Worm (Caenorhabditis elegans) whole organism, L1 larva: ENCODE measurements around the gene F21D12.2.

Source experiments
- ama-1 ChIP-seq: fragments of 150-350 bp; optimal IDR thresholded peaks from 2 replicates; lab custom pipeline; 2014
- blmp-1 ChIP-seq: fragments of 150-350 bp; optimal IDR thresholded peaks from 2 replicates; lab custom pipeline; 2014; ENCODE audit warnings: missing biosample characterization, missing genetic modification characterization
- ceh-8 ChIP-seq: fragments of 200-800 bp; sonication (Bioruptor generic); optimal IDR thresholded peaks from 2 replicates; lab custom pipeline; 2018; ENCODE audit warnings: mild to moderate bottlenecking, missing genetic modification characterization, moderate library complexity, missing compliant biosample characterization
- ces-1 ChIP-seq: fragments of 150-350 bp; optimal IDR thresholded peaks from 2 replicates; lab custom pipeline; 2014; ENCODE audit warnings: missing biosample characterization, missing genetic modification reagents, missing genetic modification characterization
- efl-1 ChIP-seq, 4 experiments: fragments of 150-350 bp; optimal IDR thresholded peaks in 3 of 4; peaks in 1 of 4; 1 replicate in 1 of 4; 2 replicates in 3 of 4; lab custom pipeline; 2014; ENCODE audit warnings: missing biosample characterization in 2 of 4, missing genetic modification characterization in 2 of 4, missing genetic modification reagents in 2 of 4
- efl-3 ChIP-seq: fragments of 200-800 bp; sonication (Bioruptor generic); optimal IDR thresholded peaks from 2 replicates; lab custom pipeline; 2018; ENCODE audit warnings: mild to moderate bottlenecking, missing genetic modification characterization, missing compliant biosample characterization
- egl-13 ChIP-seq: sonication (generic microtip); optimal IDR thresholded peaks from 2 replicates; lab custom pipeline; 2016; ENCODE audit warnings: missing genotype, missing genetic modification reagents, missing genetic modification characterization, missing compliant biosample characterization
- elt-2 ChIP-seq: sonication (generic microtip); optimal IDR thresholded peaks from 2 replicates; lab custom pipeline; 2016; ENCODE audit warnings: missing genetic modification characterization, mild to moderate bottlenecking, inconsistent platforms, missing compliant biosample characterization, missing genetic modification reagents
- elt-3 ChIP-seq, 6 experiments: fragments of 150-350 bp in 1 of 6; sonication (generic microtip); optimal IDR thresholded peaks; 2 replicates each; lab custom pipeline; 2017 to 2018; ENCODE audit warnings: missing biosample characterization in 6 of 6, missing genetic modification characterization in 6 of 6, inconsistent platforms in 1 of 6
- ets-5 ChIP-seq: fragments of 200-800 bp; sonication (Bioruptor generic); IDR thresholded peaks from 2 replicates; pipeline ENCODE4 v1.3.6; 2022; ENCODE audit warnings: missing genetic modification characterization, missing compliant biosample characterization
- fkh-10 ChIP-seq: sonication (generic microtip); optimal IDR thresholded peaks from 2 replicates; lab custom pipeline; 2017; ENCODE audit warnings: missing biosample characterization, missing genetic modification reagents, missing genetic modification characterization
- fkh-4 ChIP-seq: sonication (generic microtip); optimal IDR thresholded peaks from 2 replicates; lab custom pipeline; 2016; ENCODE audit warnings: missing compliant biosample characterization, missing genetic modification characterization, borderline replicate concordance
- fkh-8 ChIP-seq: sonication (generic microtip); optimal IDR thresholded peaks from 2 replicates; lab custom pipeline; 2016; ENCODE audit warnings: mild to moderate bottlenecking, missing genetic modification characterization, missing compliant biosample characterization
- grh-1 ChIP-seq: fragments of 200-800 bp; sonication (Bioruptor generic); IDR thresholded peaks from 2 replicates; pipeline ENCODE4 v1.3.6; 2022; ENCODE audit warnings: missing genetic modification reagents, missing genetic modification characterization, missing compliant biosample characterization
- lin-14 ChIP-seq: fragments of 200-800 bp; sonication (Bioruptor generic); optimal IDR thresholded peaks from 2 replicates; lab custom pipeline; 2018; ENCODE audit warnings: mild to moderate bottlenecking, missing genetic modification characterization, moderate library complexity, missing compliant biosample characterization
- lin-15B ChIP-seq: fragments of 150-350 bp; sonication (generic microtip); optimal IDR thresholded peaks from 3 replicates; lab custom pipeline; 2014; ENCODE audit warnings: missing biosample characterization, missing genetic modification characterization
- lin-35 ChIP-seq, 2 experiments: fragments of 150-350 bp; optimal IDR thresholded peaks; 2 replicates each; lab custom pipeline; 2014; ENCODE audit warnings: missing biosample characterization in 2 of 2, missing genetic modification characterization in 2 of 2, missing genetic modification reagents in 2 of 2
- lir-3 ChIP-seq: sonication (generic microtip); optimal IDR thresholded peaks from 2 replicates; lab custom pipeline; 2016; ENCODE audit warnings: mild to moderate bottlenecking, missing genetic modification characterization, moderate library complexity, missing compliant biosample characterization; ENCODE audit not compliant: poor library complexity
- lsy-2 ChIP-seq, 2 experiments: fragments of 150-350 bp; optimal IDR thresholded peaks; 2 replicates each; lab custom pipeline; 2014; ENCODE audit warnings: missing biosample characterization in 2 of 2, missing genetic modification characterization in 2 of 2
- mdl-1 ChIP-seq, 2 experiments: fragments of 150-350 bp; optimal IDR thresholded peaks; 2 replicates each; lab custom pipeline; 2014 to 2017; ENCODE audit warnings: missing biosample characterization in 2 of 2, missing genetic modification characterization in 2 of 2, inconsistent platforms in 1 of 2
- mep-1 ChIP-seq: fragments of 150-350 bp; optimal IDR thresholded peaks from 2 replicates; lab custom pipeline; 2014; ENCODE audit warnings: missing biosample characterization, missing genetic modification characterization
- nhr-20 ChIP-seq: sonication (generic microtip); optimal IDR thresholded peaks from 2 replicates; lab custom pipeline; 2016; ENCODE audit warnings: mild to moderate bottlenecking, missing genetic modification characterization, missing compliant biosample characterization
- nhr-47 ChIP-seq: sonication (generic microtip); optimal IDR thresholded peaks from 2 replicates; lab custom pipeline; 2016; ENCODE audit warnings: mild to moderate bottlenecking, missing genetic modification characterization, moderate library complexity, missing compliant biosample characterization
- nhr-71 ChIP-seq: sonication (generic microtip); optimal IDR thresholded peaks from 2 replicates; lab custom pipeline; 2016; ENCODE audit warnings: mild to moderate bottlenecking, missing genetic modification characterization, moderate library complexity, missing compliant biosample characterization
- nhr-77 ChIP-seq: fragments of 150-350 bp; optimal IDR thresholded peaks from 2 replicates; lab custom pipeline; 2014; ENCODE audit warnings: missing biosample characterization, missing genetic modification characterization
- nhr-85 ChIP-seq: sonication (generic microtip); peaks from one replicate; lab custom pipeline; 2016; ENCODE audit warnings: missing genetic modification characterization, inconsistent platforms, missing compliant biosample characterization
- nhr-90 ChIP-seq: sonication (generic microtip); optimal IDR thresholded peaks from 2 replicates; lab custom pipeline; 2016; ENCODE audit warnings: mild to moderate bottlenecking, missing genetic modification characterization, missing compliant biosample characterization; ENCODE audit not compliant: poor library complexity
- pag-3 ChIP-seq: sonication (generic microtip); optimal IDR thresholded peaks from 2 replicates; lab custom pipeline; 2017; ENCODE audit warnings: missing genetic modification characterization, mild to moderate bottlenecking, missing compliant biosample characterization, antibody characterized with exemption, borderline replicate concordance; ENCODE audit not compliant: insufficient read depth
- pqm-1 ChIP-seq: sonication (generic microtip); optimal IDR thresholded peaks from 3 replicates; lab custom pipeline; 2017; ENCODE audit warnings: missing biosample characterization, missing genetic modification characterization
- snu-23 ChIP-seq: sonication (generic microtip); optimal IDR thresholded peaks from 2 replicates; lab custom pipeline; 2016; ENCODE audit warnings: missing genetic modification characterization, missing compliant biosample characterization
- tbx-2 ChIP-seq: sonication (generic microtip); optimal IDR thresholded peaks from 2 replicates; lab custom pipeline; 2016; ENCODE audit warnings: missing genetic modification characterization, missing compliant biosample characterization
- vab-15 ChIP-seq: sonication (generic microtip); optimal IDR thresholded peaks from 2 replicates; lab custom pipeline; 2017; ENCODE audit warnings: missing genotype, mild to moderate bottlenecking, missing genetic modification characterization, missing compliant biosample characterization

F21D12.2 gene

DNA sequence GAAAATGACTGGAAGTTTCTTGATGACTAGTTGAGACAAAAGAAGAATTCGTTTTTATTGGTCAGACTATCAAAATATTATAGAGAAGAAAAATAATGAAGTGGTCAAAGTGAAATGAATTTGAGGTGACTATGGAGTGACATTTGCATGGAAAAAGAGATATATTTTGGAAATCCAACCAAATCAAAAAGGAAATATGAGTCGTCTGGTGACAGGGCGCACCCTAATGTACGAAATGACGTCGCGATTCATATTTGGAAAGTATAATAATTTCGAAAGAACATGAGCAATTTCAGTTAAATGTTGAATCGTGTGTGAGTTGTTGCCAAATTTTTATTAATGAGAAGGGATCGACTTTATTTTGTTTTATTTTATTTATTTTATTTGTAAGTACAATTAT lies at the start of gene F21D12.2:
F21D12.2 (plus strand) TSS at position 301 of the 400 bp plus-strand sequence.
- no peak for TF ChIP-seq fkh-8 (tag; lab: Kevin White, UChicago)
- no peak for TF ChIP-seq nhr-77 (tag; lab: Kevin White, UChicago)
- TF ChIP-seq ceh-8 (GFP tag; lab: Kevin White, UChicago): no peak
- TF ChIP-seq efl-3 (GFP tag; lab: Kevin White, UChicago): no peak
- TF ChIP-seq elt-2 (tag; lab: Kevin White, UChicago): no peak

DNA sequence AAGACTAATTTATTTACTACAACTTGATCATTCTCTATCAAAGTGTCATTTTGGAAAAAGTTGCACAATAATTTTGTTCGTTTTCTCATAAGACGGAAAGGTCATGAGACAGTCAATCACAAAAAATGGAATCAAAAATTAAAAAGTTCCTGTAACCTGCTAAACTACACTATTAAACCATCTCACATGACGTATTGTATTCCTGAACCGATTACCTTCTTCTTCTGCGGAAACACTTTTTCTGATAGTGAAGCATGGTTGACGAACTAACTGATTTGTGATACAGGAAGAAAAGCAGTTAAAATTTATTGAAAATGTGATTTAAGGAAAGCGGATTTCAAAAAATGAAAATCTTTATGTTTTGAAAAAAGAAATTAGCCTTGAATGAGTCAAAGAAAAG lies 47.8 kb upstream of the F21D12.2 start:
- TF ChIP-seq efl-1 (optimal IDR thresholded peaks at IDR 0.05; lab: Kevin White, UChicago) (no peak), efl-1 (GFP tag; optimal IDR thresholded peaks at IDR 0.05 in 1 of 2; lab: Kevin White, UChicago) (no peak), ama-1 (lab: Kevin White, UChicago) (no peak), nhr-20 (tag; lab: Kevin White, UChicago) (peak; percentile 17), elt-2 (tag; lab: Kevin White, UChicago) (peak; percentile 43)
- TF ChIP-seq, all 84 proteins: peak for 2

DNA sequence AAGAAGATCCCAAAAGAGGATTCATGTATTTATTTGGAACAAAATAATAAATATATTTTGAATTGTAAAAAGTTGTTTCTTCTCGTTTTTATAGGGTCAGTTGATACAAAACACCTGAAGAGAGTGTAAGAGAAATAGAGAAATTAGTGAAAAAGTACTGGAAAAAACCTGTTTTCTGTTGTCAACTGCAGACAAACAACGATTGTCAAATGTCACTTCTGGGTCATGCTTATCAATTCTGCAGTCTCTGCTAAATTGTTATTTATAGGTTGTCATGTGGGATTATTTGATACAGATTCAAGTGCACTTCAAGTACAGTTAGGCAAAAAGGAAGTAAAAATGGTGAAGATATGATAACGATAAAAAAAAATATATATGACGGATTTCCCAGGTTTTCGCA lies 45.1 kb upstream of the F21D12.2 start:
- TF ChIP-seq nhr-90: peak; percentile 6
- peak; percentile 71 for TF ChIP-seq grh-1 (GFP tag; lab: Robert Waterston, UW)
- TF ChIP-seq nhr-20 (tag; lab: Kevin White, UChicago): peak; percentile 55
- TF ChIP-seq elt-3 (tag; optimal IDR thresholded peaks at IDR 0.05; lab: Kevin White, UChicago): peak in 2 of 6 experiments; percentile 80 to 81
- no peak for TF ChIP-seq egl-13 (tag; lab: Kevin White, UChicago)
- no peak for TF ChIP-seq efl-1 (optimal IDR thresholded peaks at IDR 0.05; lab: Kevin White, UChicago)
- peak in 1 of 2 experiments; percentile 73 for TF ChIP-seq efl-1 (GFP tag; optimal IDR thresholded peaks at IDR 0.05 in 1 of 2; lab: Kevin White, UChicago)
- TF ChIP-seq lin-14 (GFP tag; lab: Kevin White, UChicago): peak; percentile 57
- no peak for TF ChIP-seq ces-1
- TF ChIP-seq pag-3 (tag; lab: Kevin White, UChicago): no peak
- peak in 1 of 2 experiments; percentile 12 for TF ChIP-seq lsy-2 (tag; optimal IDR thresholded peaks at IDR 0.05; lab: Kevin White, UChicago)
- no peak for TF ChIP-seq fkh-4 (tag; lab: Kevin White, UChicago)
- TF ChIP-seq nhr-47: no peak
- TF ChIP-seq tbx-2: peak; percentile 44
- TF ChIP-seq mep-1 (tag; lab: Kevin White, UChicago): no peak
- TF ChIP-seq lin-35 (GFP tag; optimal IDR thresholded peaks at IDR 0.05; lab: Kevin White, UChicago): peak in 1 of 2 experiments; percentile 51
- TF ChIP-seq fkh-10 (GFP tag; lab: Kevin White, UChicago): no peak
- no peak for TF ChIP-seq lin-15B (tag; lab: Kevin White, UChicago)
- peak; percentile 36 for TF ChIP-seq nhr-71 (tag; lab: Kevin White, UChicago)
- TF ChIP-seq snu-23 (GFP tag; lab: Kevin White, UChicago): peak; percentile 22
- no peak for TF ChIP-seq ama-1 (lab: Kevin White, UChicago)
- TF ChIP-seq blmp-1: peak; percentile 28
- TF ChIP-seq nhr-85 (tag; lab: Kevin White, UChicago): peak; percentile 96
- TF ChIP-seq lir-3 (tag; lab: Kevin White, UChicago): peak; percentile 45
- no peak for TF ChIP-seq vab-15 (tag; lab: Kevin White, UChicago)
- TF ChIP-seq ets-5 (GFP tag; lab: Robert Waterston, UW): no peak

DNA sequence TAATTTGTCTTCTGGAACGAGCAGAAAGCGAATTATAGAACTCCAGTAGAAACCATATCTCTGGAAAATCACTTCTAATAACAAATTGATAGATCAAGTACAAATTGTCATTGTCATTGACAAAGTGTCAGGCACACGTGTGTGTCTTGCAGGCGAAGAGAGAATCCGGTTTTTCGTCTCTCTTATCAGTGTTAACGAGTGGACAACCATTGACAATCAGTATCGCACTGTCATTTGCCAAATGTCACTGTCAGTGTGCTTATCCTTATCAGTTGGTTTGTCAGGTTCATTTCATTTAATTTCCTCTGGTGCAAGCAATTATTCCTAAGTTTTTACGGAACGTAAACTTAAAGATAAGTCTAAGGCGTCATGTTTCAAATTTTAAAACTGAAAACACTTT lies 44.1 kb upstream of the F21D12.2 start:
- TF ChIP-seq lin-14 (GFP tag; lab: Kevin White, UChicago) (peak; percentile 31), mdl-1 (tag; optimal IDR thresholded peaks at IDR 0.05; lab: Kevin White, UChicago) (peak in 1 of 2 experiments; percentile 16), pqm-1 (tag; lab: Kevin White, UChicago) (peak; percentile 61), nhr-20 (tag; lab: Kevin White, UChicago) (peak; percentile 12), elt-2 (tag; lab: Kevin White, UChicago) (peak; percentile 71), fkh-8 (tag; lab: Kevin White, UChicago) (no peak)
